Worm (Caenorhabditis elegans) whole organism, L4/young adult: Measurements from ENCODE around the gene fbxa-214.
A peak's percentile ranks its signal among the peaks of the same experiment; 100 is the strongest.
"Not testable (repeated sequence)": the region's sequence is repeated elsewhere in the genome, so short reads cannot be mapped to it uniquely, and the experiment has no call there.

Source experiments
- W03F9.2 ChIP-seq: fragments of 150-350 bp; optimal IDR thresholded peaks from 2 replicates; lab custom pipeline; 2014; ENCODE audit warnings: missing biosample characterization, missing genetic modification characterization
- dao-5 ChIP-seq: sonication (generic microtip); optimal IDR thresholded peaks from 2 replicates; lab custom pipeline; 2016; ENCODE audit warnings: missing genotype, missing genetic modification characterization, moderate library complexity, missing compliant biosample characterization
- him-1 ChIP-seq: sonication (generic microtip); optimal IDR thresholded peaks from 2 replicates; lab custom pipeline; 2016; ENCODE audit warnings: missing genotype, missing genetic modification reagents, missing genetic modification characterization, missing compliant biosample characterization

The fbxa-214 gene

ce11 chrV:6069968-6070367, at the start of gene fbxa-214:
Gene fbxa-214 (minus strand): TSS chrV:6070068.
- TF ChIP-seq him-1 (tag; lab: Kevin White, UChicago); W03F9.2; dao-5 (tag; lab: Kevin White, UChicago): not testable (repeated sequence)

ce11 chrV:6117013-6117412, 47.1 kb upstream of the fbxa-214 start:
- no peak for TF ChIP-seq dao-5 (tag; lab: Kevin White, UChicago)
- no peak for TF ChIP-seq W03F9.2

ce11 chrV:6112823-6113222, 43.0 kb upstream of the fbxa-214 start, which contains the start of gene F17A9.5:
Gene F17A9.5 (minus strand): TSS chrV:6112997.
- TF ChIP-seq W03F9.2 (no peak), dao-5 (tag; lab: Kevin White, UChicago) (no peak), him-1 (tag; lab: Kevin White, UChicago) (no peak)

- TF ChIP-seq W03F9.2 (no peak), dao-5 (tag; lab: Kevin White, UChicago) (no peak), him-1 (tag; lab: Kevin White, UChicago) (no peak)
Measured at ce11 chrV:6110533-6110932, 40.7 kb upstream of the fbxa-214 start, which contains the start of gene F17A9.4. Gene F17A9.4 (minus strand): TSS chrV:6110629.

ce11 chrV:6107474-6107873, 37.6 kb upstream of the fbxa-214 start, which contains the start of gene cwf-19L1:
Gene cwf-19L1 (plus strand): TSS chrV:6107828.
- TF ChIP-seq him-1 (tag; lab: Kevin White, UChicago), result no peak
- peak; percentile 61 for TF ChIP-seq W03F9.2
- no peak for TF ChIP-seq dao-5 (tag; lab: Kevin White, UChicago)

ce11 chrV:6105374-6105773, 35.5 kb upstream of the fbxa-214 start, which contains the start of gene atf-8:
Gene atf-8 (plus strand): TSS chrV:6105607.
- TF ChIP-seq W03F9.2, result no peak
- no peak for TF ChIP-seq him-1 (tag; lab: Kevin White, UChicago)
- TF ChIP-seq dao-5 (tag; lab: Kevin White, UChicago), result no peak

- TF ChIP-seq dao-5 (tag; lab: Kevin White, UChicago) (no peak), W03F9.2 (no peak), him-1 (tag; lab: Kevin White, UChicago) (no peak)
Measured at ce11 chrV:6103429-6103828, 33.6 kb upstream of the fbxa-214 start, which contains the start of gene Y38A10A.11. Gene Y38A10A.11 (minus strand): TSS chrV:6103529.

ce11 chrV:6101243-6101898, 31.5 kb upstream of the fbxa-214 start:
- no peak for TF ChIP-seq him-1 (tag; lab: Kevin White, UChicago)
- no peak for TF ChIP-seq dao-5 (tag; lab: Kevin White, UChicago)
- TF ChIP-seq W03F9.2, result no peak

- TF ChIP-seq him-1 (tag; lab: Kevin White, UChicago) (peak; percentile 63), W03F9.2 (peak; percentile 87), dao-5 (tag; lab: Kevin White, UChicago) (no peak)
Measured at ce11 chrV:6100492-6101004, 30.7 kb upstream of the fbxa-214 start, which contains the start of gene crt-1. Gene crt-1 (minus strand): TSS chrV:6100542.

ce11 chrV:6099634-6100033, 29.8 kb upstream of the fbxa-214 start:
- no peak for TF ChIP-seq W03F9.2
- TF ChIP-seq him-1 (tag; lab: Kevin White, UChicago), result no peak
- TF ChIP-seq dao-5 (tag; lab: Kevin White, UChicago), result no peak

ce11 chrV:6098755-6099155, 28.9 kb upstream of the fbxa-214 start:
- TF ChIP-seq W03F9.2 (no peak), him-1 (tag; lab: Kevin White, UChicago) (no peak), dao-5 (tag; lab: Kevin White, UChicago) (no peak)

ce11 chrV:6096559-6097155, 26.8 kb upstream of the fbxa-214 start, which contains the start of gene smut-1:
Gene smut-1 (plus strand): TSS chrV:6097105.
- TF ChIP-seq him-1 (tag; lab: Kevin White, UChicago), result no peak
- no peak for TF ChIP-seq W03F9.2
- TF ChIP-seq dao-5 (tag; lab: Kevin White, UChicago), result no peak

ce11 chrV:6095829-6096228, 26.0 kb upstream of the fbxa-214 start, which contains the start of gene Y38A10A.7:
Gene Y38A10A.7 (plus strand): TSS chrV:6096197.
- TF ChIP-seq W03F9.2, result peak; percentile 64
- no peak for TF ChIP-seq him-1 (tag; lab: Kevin White, UChicago)

- TF ChIP-seq W03F9.2 (no peak), him-1 (tag; lab: Kevin White, UChicago) (no peak), dao-5 (tag; lab: Kevin White, UChicago) (no peak)
Measured at ce11 chrV:6067112-6067511, 2.8 kb downstream of the fbxa-214 start, which contains the start of gene srh-10. Gene srh-10 (minus strand): TSS chrV:6067140.
